Fruit fly (Drosophila melanogaster): ENCODE results near the gene CG4362.

The CG4362 gene

dm6 chr3R:20265239-20265846 lies 42.0 kb downstream of the CG4362 start (continued):
- TF ChIP-seq CG10274 (GFP tag; optimal IDR thresholded peaks at IDR 0.05) (peak; percentile 22), CG4617 (GFP tag; optimal IDR thresholded peaks at IDR 0.05; ENCODE audit: borderline replicate concordance) (no peak), CG10654 (GFP tag; optimal IDR thresholded peaks at IDR 0.05) (no peak), CG9437 (GFP tag; optimal IDR thresholded peaks at IDR 0.05) (peak; percentile 4), CG30431 (GFP tag; optimal IDR thresholded peaks at IDR 0.05) (no peak), CG17328 (GFP tag; IDR thresholded peaks at IDR 0.05) (no peak), CrebB (tag; optimal IDR thresholded peaks at IDR 0.05) (no peak), seq (GFP tag; IDR thresholded peaks at IDR 0.05) (peak; percentile 29; the same call in 1 of the 2 replicates), knrl (GFP tag; IDR thresholded peaks at IDR 0.05; ENCODE audit: partially characterized antibody) (no peak), CG10147 (GFP tag; optimal IDR thresholded peaks at IDR 0.05) (peak; percentile 11), BtbVII (GFP tag; optimal IDR thresholded peaks at IDR 0.05) (no peak), CG9727 (GFP tag; optimal IDR thresholded peaks at IDR 0.05) (peak; percentile 36), CG2120 (GFP tag; optimal IDR thresholded peaks at IDR 0.05) (peak; percentile 16), hb (GFP tag; IDR thresholded peaks at IDR 0.05; ENCODE audit: partially characterized antibody) (no peak), CG1233 (GFP tag; optimal IDR thresholded peaks at IDR 0.05) (peak; percentile 0), CG12769 (tag; optimal IDR thresholded peaks at IDR 0.05) (peak; percentile 21), CG3847 (GFP tag; IDR thresholded peaks at IDR 0.05) (peak; percentile 23; the same call in 1 of the 2 replicates), lmd (GFP tag; IDR thresholded peaks at IDR 0.05) (peak; percentile 12; the same call in 1 of the 2 replicates), CG4707 (GFP tag; optimal IDR thresholded peaks at IDR 0.05) (no peak), Nf-YC (tag; optimal IDR thresholded peaks at IDR 0.05) (no peak), slou (GFP tag; optimal IDR thresholded peaks at IDR 0.05) (no peak), prd (optimal IDR thresholded peaks at IDR 0.05) (no peak), prd (GFP tag; IDR thresholded peaks at IDR 0.05) (no peak), CoRest (tag; optimal IDR thresholded peaks at IDR 0.05) (peak; percentile 17), CG12219 (GFP tag; optimal IDR thresholded peaks at IDR 0.05) (no peak), D19B (GFP tag; optimal IDR thresholded peaks at IDR 0.05) (peak; percentile 81), CG11504 (tag; optimal IDR thresholded peaks at IDR 0.05) (peak; percentile 36), phol (tag; optimal IDR thresholded peaks at IDR 0.05) (peak; percentile 44), ftz-f1 (GFP tag; optimal IDR thresholded peaks at IDR 0.05) (no peak)

- TF ChIP-seq CG34422 (GFP tag; IDR thresholded peaks at IDR 0.05): 0 out of 3 replicates have a peak, but pooled peaks have one; percentile 20
- TF ChIP-seq pum (GFP tag; optimal IDR thresholded peaks at IDR 0.05): no peak
- no peak for TF ChIP-seq CG31441 (GFP tag; IDR thresholded peaks at IDR 0.05)
- TF ChIP-seq Ets65A (GFP tag): peak; percentile 87
- no peak for TF ChIP-seq Sox102F (GFP tag; optimal IDR thresholded peaks at IDR 0.05)
- no peak for TF ChIP-seq H2.0 (GFP tag; IDR thresholded peaks at IDR 0.05)
- no peak for TF ChIP-seq Sin3A (optimal IDR thresholded peaks at IDR 0.05)
- TF ChIP-seq vvl (GFP tag; IDR thresholded peaks at IDR 0.05): peak; percentile 48
- TF ChIP-seq exex (tag; optimal IDR thresholded peaks at IDR 0.05): peak; percentile 77
- no peak for TF ChIP-seq btn (GFP tag; optimal IDR thresholded peaks at IDR 0.05)
- TF ChIP-seq CG10366 (GFP tag; IDR thresholded peaks at IDR 0.05): peak; percentile 29; the same call in 1 of the 2 replicates
- TF ChIP-seq trh (GFP tag; optimal IDR thresholded peaks at IDR 0.05): no peak
- TF ChIP-seq br (optimal IDR thresholded peaks at IDR 0.05): no peak
- TF ChIP-seq ham (GFP tag; IDR thresholded peaks at IDR 0.05): no peak
- TF ChIP-seq pan (optimal IDR thresholded peaks at IDR 0.05): no peak
- no peak for TF ChIP-seq pan (GFP tag; optimal IDR thresholded peaks at IDR 0.05 in 1 of 2, IDR thresholded peaks at IDR 0.05 in 1 of 2)
- TF ChIP-seq CG14965 (GFP tag; optimal IDR thresholded peaks at IDR 0.05; ENCODE audit: borderline replicate concordance): no peak
- no peak for TF ChIP-seq CG16863 (GFP tag; optimal IDR thresholded peaks at IDR 0.05)
- no peak for TF ChIP-seq Abd-B (GFP tag; optimal IDR thresholded peaks at IDR 0.05)
- peak; percentile 66 for TF ChIP-seq sens (GFP tag)
- TF ChIP-seq CG11695 (GFP tag; IDR thresholded peaks at IDR 0.05): no peak
- TF ChIP-seq CG8290 (GFP tag; optimal IDR thresholded peaks at IDR 0.05): no peak
- peak in 1 of 2 experiments; percentile 12 for TF ChIP-seq CG8290 (tag; optimal IDR thresholded peaks at IDR 0.05)
- TF ChIP-seq wek (GFP tag; optimal IDR thresholded peaks at IDR 0.05): no peak
- 0 out of 2 replicates have a peak, but pooled peaks have one; percentile 30 for TF ChIP-seq rib (GFP tag; IDR thresholded peaks at IDR 0.05)
These were observed 42.6 kb downstream of the CG4362 start for dm6 chr3R:20264770-20265169.
